Worm (Caenorhabditis elegans) whole organism, early embryonic: ENCODE measurements around the gene F12E12.2.

Experiments
- B0310.2 ChIP-seq: sonication (generic microtip); optimal IDR thresholded peaks from 2 replicates; lab custom pipeline; 2016; ENCODE audit warnings: mild to moderate bottlenecking, missing genetic modification characterization, missing compliant biosample characterization
- aly-1 ChIP-seq: sonication (generic microtip); optimal IDR thresholded peaks from 2 replicates; lab custom pipeline; 2016; ENCODE audit warnings: missing genetic modification characterization, missing compliant biosample characterization
- ama-1 ChIP-seq: fragments of 150-350 bp; optimal IDR thresholded peaks from 2 replicates; lab custom pipeline; 2014
- ceh-13 ChIP-seq: fragments of 200-800 bp; sonication (Bioruptor generic); optimal IDR thresholded peaks from 2 replicates; lab custom pipeline; 2018; ENCODE audit warnings: mild to moderate bottlenecking, missing genetic modification characterization, missing compliant biosample characterization
- ets-7 ChIP-seq: sonication (generic microtip); optimal IDR thresholded peaks from 2 replicates; lab custom pipeline; 2016; ENCODE audit warnings: missing genotype, missing genetic modification characterization, missing compliant biosample characterization
- flt-1 ChIP-seq: fragments of 200-800 bp; sonication (Bioruptor generic); IDR thresholded peaks from 2 replicates; pipeline ENCODE4 v1.3.6; 2022; ENCODE audit warnings: missing genetic modification characterization, missing compliant biosample characterization
- hmg-4 ChIP-seq: fragments of 200-800 bp; sonication (Bioruptor generic); optimal IDR thresholded peaks from 2 replicates; lab custom pipeline; 2018; ENCODE audit warnings: mild to moderate bottlenecking, missing genetic modification characterization, missing compliant biosample characterization
- hnd-1 ChIP-seq: sonication (generic microtip); optimal IDR thresholded peaks from 2 replicates; lab custom pipeline; 2016; ENCODE audit warnings: missing genetic modification characterization, missing compliant biosample characterization
- pes-1 ChIP-seq: fragments of 200-800 bp; sonication (Bioruptor generic); IDR thresholded peaks from 2 replicates; pipeline ENCODE4 v1.3.6; 2022; ENCODE audit warnings: missing genetic modification reagents, missing genetic modification characterization, missing compliant biosample characterization
- scrt-1 ChIP-seq: fragments of 200-800 bp; sonication (Bioruptor generic); IDR thresholded peaks from 2 replicates; pipeline ENCODE4 v1.3.6; 2022; ENCODE audit warnings: missing genetic modification characterization, missing compliant biosample characterization
- tbx-11 ChIP-seq: fragments of 200-800 bp; sonication (Bioruptor generic); IDR thresholded peaks from 2 replicates; pipeline ENCODE4 v1.3.6; 2022; ENCODE audit warnings: missing genetic modification characterization, missing compliant biosample characterization
- tbx-37 ChIP-seq: fragments of 200-800 bp; sonication (Bioruptor generic); conservative IDR thresholded peaks from 2 replicates; pipeline ENCODE4 v1.3.6; 2022; ENCODE audit warnings: missing genetic modification reagents, missing genetic modification characterization, missing compliant biosample characterization
- tra-4 ChIP-seq: sonication (generic microtip); optimal IDR thresholded peaks from 2 replicates; lab custom pipeline; 2017; ENCODE audit warnings: missing genetic modification characterization, missing compliant biosample characterization

DNA sequence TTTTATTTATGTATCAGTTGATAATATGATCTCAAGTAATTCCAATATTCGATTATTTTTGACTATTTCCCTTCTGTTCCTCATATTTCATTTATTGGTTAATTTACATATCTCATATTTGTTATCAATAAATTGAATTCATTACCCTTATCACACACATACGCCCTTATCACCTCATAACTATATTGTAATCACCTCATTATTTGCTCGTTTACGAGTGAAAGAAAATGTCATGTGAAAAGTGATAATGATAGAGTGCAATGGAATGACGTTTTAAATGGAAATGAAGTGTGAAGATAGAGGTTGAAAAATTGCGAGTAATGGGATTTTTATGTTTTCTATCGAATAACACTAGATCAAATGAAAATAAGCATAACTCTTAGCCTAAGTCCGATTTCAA is 46.8 kb downstream of the F12E12.2 start:
- no peak for TF ChIP-seq ama-1 (lab: Kevin White, UChicago)
- TF ChIP-seq tbx-37 (GFP tag; lab: Robert Waterston, UW) = no peak
- no peak for TF ChIP-seq tbx-11
- no peak for TF ChIP-seq ceh-13 (GFP tag; lab: Kevin White, UChicago)
- no peak for TF ChIP-seq flt-1 (GFP tag; lab: Robert Waterston, UW)
- no peak for TF ChIP-seq ets-7
- no peak for TF ChIP-seq tra-4
- TF ChIP-seq hmg-4 = no peak
- no peak for TF ChIP-seq aly-1 (tag; lab: Kevin White, UChicago)
- TF ChIP-seq scrt-1 (GFP tag; lab: Robert Waterston, UW) = no peak
- no peak for TF ChIP-seq hnd-1 (tag; lab: Kevin White, UChicago)
- no peak for TF ChIP-seq B0310.2 (tag; lab: Kevin White, UChicago)
- no peak for TF ChIP-seq pes-1
